Worm (Caenorhabditis elegans) whole organism, young adult: ENCODE data around the gene nhl-3.
A peak's percentile ranks its signal among the peaks of the same experiment; 100 is the strongest.

Experiments
- B0261.1 ChIP-seq: sonication (generic microtip); optimal IDR thresholded peaks from 2 replicates; lab custom pipeline; 2016; ENCODE audit warnings: mild to moderate bottlenecking, missing genetic modification characterization, moderate library complexity, missing compliant biosample characterization
- C17E4.6 ChIP-seq: fragments of 200-800 bp; sonication (Bioruptor generic); IDR thresholded peaks from 2 replicates; pipeline ENCODE4 v1.3.6; 2022; ENCODE audit warnings: missing genetic modification reagents, missing genetic modification characterization, missing compliant biosample characterization
- F22D6.2 ChIP-seq: sonication (generic microtip); optimal IDR thresholded peaks from 2 replicates; lab custom pipeline; 2016; ENCODE audit warnings: mild to moderate bottlenecking, missing genetic modification characterization, missing compliant biosample characterization
- F23B12.7 ChIP-seq: sonication (generic microtip); optimal IDR thresholded peaks from 2 replicates; lab custom pipeline; 2017; ENCODE audit warnings: missing genetic modification characterization, mild to moderate bottlenecking, missing compliant biosample characterization, antibody characterized with exemption, moderate library complexity; ENCODE audit not compliant: insufficient read depth
- K11D2.4 ChIP-seq: fragments of 200-800 bp; sonication (Bioruptor generic); IDR thresholded peaks from 2 replicates; pipeline ENCODE4 v1.3.6; 2022; ENCODE audit warnings: missing genetic modification reagents, missing genetic modification characterization, missing compliant biosample characterization
- T07F8.4 ChIP-seq: sonication (generic microtip); optimal IDR thresholded peaks from 2 replicates; lab custom pipeline; 2016; ENCODE audit warnings: mild to moderate bottlenecking, missing genetic modification characterization, moderate library complexity, missing compliant biosample characterization
- Y56A3A.18 ChIP-seq: fragments of 200-800 bp; sonication (Bioruptor generic); IDR thresholded peaks from 2 replicates; pipeline ENCODE4 v1.3.6; 2022; ENCODE audit warnings: missing genetic modification reagents, missing genetic modification characterization, missing compliant biosample characterization
- Y95B8A.8 ChIP-seq: fragments of 200-800 bp; sonication (Bioruptor generic); IDR thresholded peaks from 2 replicates; pipeline ENCODE4 v1.3.6; 2022; ENCODE audit warnings: missing genetic modification reagents, missing genetic modification characterization, missing compliant biosample characterization
- akir-1 ChIP-seq: fragments of 200-800 bp; sonication (Bioruptor generic); optimal IDR thresholded peaks from 2 replicates; lab custom pipeline; 2018; ENCODE audit warnings: mild to moderate bottlenecking, missing genetic modification characterization, moderate library complexity, missing compliant biosample characterization
- ceh-40 ChIP-seq: fragments of 200-800 bp; sonication (Bioruptor generic); IDR thresholded peaks from 2 replicates; pipeline ENCODE4 v1.3.6; 2022; ENCODE audit warnings: missing genetic modification characterization, missing compliant biosample characterization
- ceh-91 ChIP-seq: fragments of 200-800 bp; sonication (Bioruptor generic); IDR thresholded peaks from 2 replicates; pipeline ENCODE4 v1.3.6; 2022; ENCODE audit warnings: missing genetic modification reagents, missing genetic modification characterization, missing compliant biosample characterization
- dpl-1 ChIP-seq: fragments of 150-350 bp; optimal IDR thresholded peaks from 2 replicates; lab custom pipeline; 2014; ENCODE audit warnings: missing biosample characterization, missing genetic modification reagents, missing genetic modification characterization
- ekl-4 ChIP-seq: fragments of 200-800 bp; sonication (Bioruptor generic); IDR thresholded peaks from 2 replicates; pipeline ENCODE4 v1.3.6; 2022; ENCODE audit warnings: missing genetic modification reagents, missing genetic modification characterization, missing compliant biosample characterization
- ets-4 ChIP-seq: fragments of 200-800 bp; sonication (Bioruptor generic); optimal IDR thresholded peaks from 2 replicates; lab custom pipeline; 2018; ENCODE audit warnings: mild to moderate bottlenecking, missing genetic modification characterization, missing compliant biosample characterization
- fkh-3 ChIP-seq: sonication (generic microtip); optimal IDR thresholded peaks from 2 replicates; lab custom pipeline; 2016; ENCODE audit warnings: mild to moderate bottlenecking, missing genetic modification characterization, missing compliant biosample characterization
- him-1 ChIP-seq: sonication (generic microtip); optimal IDR thresholded peaks from 2 replicates; lab custom pipeline; 2016; ENCODE audit warnings: missing genotype, missing genetic modification reagents, missing genetic modification characterization, missing compliant biosample characterization
- hmg-1.2 ChIP-seq: fragments of 200-800 bp; sonication (Bioruptor generic); IDR thresholded peaks from 2 replicates; pipeline ENCODE4 v1.3.6; 2022; ENCODE audit warnings: missing genetic modification reagents, missing genetic modification characterization, missing compliant biosample characterization
- lag-1 ChIP-seq: fragments of 200-800 bp; sonication (Bioruptor generic); IDR thresholded peaks from 2 replicates; pipeline ENCODE4 v1.3.6; 2022; ENCODE audit warnings: missing genetic modification reagents, missing genetic modification characterization, missing compliant biosample characterization
- lin-40 ChIP-seq: sonication (generic microtip); optimal IDR thresholded peaks from 2 replicates; lab custom pipeline; 2016; ENCODE audit warnings: missing genetic modification characterization, mild to moderate bottlenecking, missing compliant biosample characterization, missing genotype, missing genetic modification reagents
- lsl-1 ChIP-seq: fragments of 200-800 bp; sonication (Bioruptor generic); optimal IDR thresholded peaks from 2 replicates; lab custom pipeline; 2018; ENCODE audit warnings: mild to moderate bottlenecking, missing genetic modification characterization, moderate library complexity, missing compliant biosample characterization
- lsy-27 ChIP-seq: sonication (generic microtip); optimal IDR thresholded peaks from 2 replicates; lab custom pipeline; 2017; ENCODE audit warnings: missing genetic modification characterization, mild to moderate bottlenecking, missing compliant biosample characterization, antibody characterized with exemption, missing genotype, borderline replicate concordance; ENCODE audit not compliant: insufficient read depth
- madf-6 ChIP-seq: fragments of 200-800 bp; sonication (Bioruptor generic); IDR thresholded peaks from 2 replicates; pipeline ENCODE4 v1.3.6; 2022; ENCODE audit warnings: missing genetic modification reagents, missing genetic modification characterization, missing compliant biosample characterization
- madf-8 ChIP-seq: fragments of 200-800 bp; sonication (Bioruptor generic); conservative IDR thresholded peaks from 2 replicates; pipeline ENCODE4 v1.3.6; 2022; ENCODE audit warnings: missing genetic modification reagents, missing genetic modification characterization, missing compliant biosample characterization
- mcd-1 ChIP-seq: fragments of 200-800 bp; sonication (Bioruptor generic); IDR thresholded peaks from 2 replicates; pipeline ENCODE4 v1.3.6; 2022; ENCODE audit warnings: missing genetic modification reagents, missing genetic modification characterization, missing compliant biosample characterization
- mel-28 ChIP-seq: sonication (generic microtip); optimal IDR thresholded peaks from 2 replicates; lab custom pipeline; 2016; ENCODE audit warnings: borderline replicate concordance, mild to moderate bottlenecking, missing genetic modification characterization, missing compliant biosample characterization
- nfya-1 ChIP-seq: sonication (generic microtip); optimal IDR thresholded peaks from 2 replicates; lab custom pipeline; 2017; ENCODE audit warnings: antibody characterized with exemption, missing compliant biosample characterization, missing genetic modification characterization, borderline replicate concordance; ENCODE audit not compliant: insufficient read depth
- pbrm-1 ChIP-seq: fragments of 200-800 bp; sonication (Bioruptor generic); IDR thresholded peaks from 2 replicates; pipeline ENCODE4 v1.3.6; 2022; ENCODE audit warnings: missing genetic modification reagents, missing genetic modification characterization, missing compliant biosample characterization
- pha-4 ChIP-seq: fragments of 150-350 bp; sonication (generic microtip); optimal IDR thresholded peaks from 2 replicates; lab custom pipeline; 2014; ENCODE audit warnings: missing biosample characterization, missing genetic modification reagents, missing genetic modification characterization
- repo-1 ChIP-seq: sonication (generic microtip); optimal IDR thresholded peaks from 2 replicates; lab custom pipeline; 2017; ENCODE audit warnings: mild to moderate bottlenecking, missing genetic modification characterization, missing compliant biosample characterization
- rpc-1 ChIP-seq, 2 experiments: fragments of 150-350 bp in 1 of 2; sonication (generic microtip) in 1 of 2; optimal IDR thresholded peaks; 2 replicates each; lab custom pipeline; 2014 to 2018; ENCODE audit warnings: missing biosample characterization in 1 of 2, missing genetic modification characterization in 1 of 2, missing genetic modification reagents in 1 of 2, missing genotype in 1 of 2
- sdz-38 ChIP-seq: sonication (generic microtip); optimal IDR thresholded peaks from 2 replicates; lab custom pipeline; 2016; ENCODE audit warnings: missing genotype, missing genetic modification characterization, missing compliant biosample characterization
- sea-2 ChIP-seq: fragments of 200-800 bp; sonication (Bioruptor generic); IDR thresholded peaks from 2 replicates; pipeline ENCODE4 v1.3.6; 2022; ENCODE audit warnings: missing genetic modification characterization, missing compliant biosample characterization
- somi-1 ChIP-seq: fragments of 200-800 bp; sonication (Bioruptor generic); optimal IDR thresholded peaks from 2 replicates; lab custom pipeline; 2018; ENCODE audit warnings: mild to moderate bottlenecking, missing genetic modification characterization, missing compliant biosample characterization
- unc-130 ChIP-seq: sonication (generic microtip); optimal IDR thresholded peaks from 2 replicates; lab custom pipeline; 2016; ENCODE audit warnings: missing genetic modification reagents, missing genetic modification characterization, missing compliant biosample characterization
- zim-3 ChIP-seq: sonication (generic microtip); optimal IDR thresholded peaks from 2 replicates; lab custom pipeline; 2017; ENCODE audit warnings: mild to moderate bottlenecking, missing genetic modification characterization, moderate library complexity, missing compliant biosample characterization
- ztf-18 ChIP-seq: sonication (generic microtip); optimal IDR thresholded peaks from 2 replicates; lab custom pipeline; 2016; ENCODE audit warnings: missing genotype, mild to moderate bottlenecking, missing genetic modification characterization, missing compliant biosample characterization
- ztf-22 ChIP-seq: fragments of 200-800 bp; sonication (Bioruptor generic); optimal IDR thresholded peaks from 2 replicates; lab custom pipeline; 2018; ENCODE audit warnings: mild to moderate bottlenecking, missing genetic modification characterization, moderate library complexity, missing compliant biosample characterization

The nhl-3 gene

DNA sequence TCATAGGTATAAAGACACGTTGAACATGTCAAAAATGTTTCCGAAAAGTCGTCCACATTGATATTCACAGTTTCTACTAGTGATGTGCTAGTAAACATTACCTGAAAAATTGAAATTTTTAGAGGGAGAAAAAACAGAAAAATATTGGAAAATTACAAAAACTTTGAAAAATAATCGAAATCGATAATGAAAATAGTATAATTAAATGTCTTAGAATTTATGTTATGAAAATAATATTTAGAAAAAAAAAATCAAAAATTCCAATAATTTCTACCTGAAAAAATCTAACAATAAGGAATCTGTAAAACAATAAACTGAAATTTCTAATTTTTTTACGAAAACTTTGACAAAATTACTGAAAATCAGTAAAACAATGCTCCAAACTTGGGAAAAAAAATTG is at the start of gene nhl-3:
nhl-3 (minus strand) TSS at position 101 of the 400 bp plus-strand sequence.
- TF ChIP-seq lin-40 (no peak), B0261.1 (no peak), T07F8.4 (no peak), madf-6 (GFP tag; lab: Robert Waterston, UW) (no peak), nfya-1 (tag; lab: Kevin White, UChicago) (no peak), somi-1 (GFP tag; lab: Kevin White, UChicago) (no peak), pha-4 (tag; lab: Kevin White, UChicago) (no peak), lag-1 (no peak), C17E4.6 (GFP tag; lab: Robert Waterston, UW) (no peak), akir-1 (GFP tag; lab: Kevin White, UChicago) (no peak), sdz-38 (tag; lab: Kevin White, UChicago) (no peak), repo-1 (tag; lab: Kevin White, UChicago) (no peak), mcd-1 (GFP tag; lab: Robert Waterston, UW) (no peak), unc-130 (GFP tag; lab: Kevin White, UChicago) (no peak), ceh-91 (GFP tag; lab: Robert Waterston, UW) (no peak), lsy-27 (tag; lab: Kevin White, UChicago) (no peak), madf-8 (GFP tag; lab: Robert Waterston, UW) (no peak), K11D2.4 (GFP tag; lab: Robert Waterston, UW) (no peak), mel-28 (tag; lab: Kevin White, UChicago) (no peak), fkh-3 (tag; lab: Kevin White, UChicago) (no peak)

DNA sequence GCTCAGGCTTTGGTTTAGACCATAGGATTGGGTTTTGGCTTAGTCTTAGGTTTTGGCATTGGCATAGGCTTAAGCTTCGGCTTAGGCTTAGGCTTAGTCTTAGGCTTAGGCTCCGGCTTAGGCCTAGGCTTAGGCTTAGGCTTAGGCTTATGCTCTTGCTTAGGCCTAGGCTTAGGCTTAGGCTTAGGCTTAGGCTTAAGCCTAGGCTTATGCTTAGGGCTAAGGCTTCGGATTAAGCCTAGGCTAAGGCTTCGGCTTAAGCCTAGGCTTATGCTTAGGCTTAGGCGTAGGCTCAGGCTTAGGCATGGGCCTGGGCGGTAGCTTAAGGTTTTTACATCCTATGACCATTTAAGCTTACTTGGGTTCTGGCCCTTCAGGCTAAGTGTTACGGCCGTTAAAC is 49.4 kb upstream of the nhl-3 start:
- no peak for TF ChIP-seq lag-1
- no peak for TF ChIP-seq ekl-4 (GFP tag; lab: Robert Waterston, UW)
- no peak for TF ChIP-seq pbrm-1 (GFP tag; lab: Robert Waterston, UW)
- TF ChIP-seq ets-4 (GFP tag; lab: Kevin White, UChicago), result no peak
- TF ChIP-seq F22D6.2 (tag; lab: Kevin White, UChicago), result no peak

DNA sequence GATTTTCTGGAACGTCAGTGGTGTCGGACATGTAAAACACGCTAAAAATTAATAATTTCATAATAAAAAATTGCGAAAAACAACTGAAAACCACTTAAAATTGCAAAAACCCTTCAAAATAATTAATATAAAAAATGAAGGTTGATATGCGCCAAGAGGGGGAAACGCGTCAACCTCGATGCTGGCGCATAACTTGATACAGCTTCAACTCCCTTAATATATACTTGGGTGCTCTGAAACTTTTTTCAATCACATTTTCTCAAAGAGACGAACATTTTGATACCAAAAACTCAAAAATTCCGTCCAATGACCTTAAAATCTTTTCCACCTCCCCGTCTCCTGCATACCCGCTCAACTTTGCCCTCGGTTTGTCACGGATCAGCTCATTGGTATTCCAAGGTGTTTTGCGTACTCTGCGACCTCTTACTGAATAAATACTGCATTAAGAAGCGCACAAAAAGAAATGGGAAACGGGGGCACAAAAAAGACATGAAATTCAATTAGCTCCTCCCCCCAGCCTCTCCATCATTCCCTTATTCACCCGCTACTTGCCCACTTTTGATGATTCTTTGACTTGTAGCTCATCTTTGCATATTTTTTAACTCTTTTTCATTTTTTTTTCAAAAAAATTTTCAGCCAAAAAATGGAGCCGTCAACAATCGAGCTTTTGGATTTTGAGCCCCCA is 48.5 kb upstream of the nhl-3 start, which contains the start of the genes K07E8.7 and frpr-14:
K07E8.7 (minus strand) TSS at position 47 of the 685 bp plus-strand sequence.
frpr-14 (plus strand) TSS at position 635 of the 685 bp plus-strand sequence.
- TF ChIP-seq lsl-1 (GFP tag; lab: Kevin White, UChicago) (peak; percentile 4), mcd-1 (GFP tag; lab: Robert Waterston, UW) (peak; percentile 54; the same call in 1 of the 2 replicates), ceh-40 (no peak), F23B12.7 (peak; percentile 33), ztf-18 (peak; percentile 92), hmg-1.2 (GFP tag; lab: Robert Waterston, UW) (0 out of 2 replicates have a peak, but pooled peaks have one; percentile 18)

DNA sequence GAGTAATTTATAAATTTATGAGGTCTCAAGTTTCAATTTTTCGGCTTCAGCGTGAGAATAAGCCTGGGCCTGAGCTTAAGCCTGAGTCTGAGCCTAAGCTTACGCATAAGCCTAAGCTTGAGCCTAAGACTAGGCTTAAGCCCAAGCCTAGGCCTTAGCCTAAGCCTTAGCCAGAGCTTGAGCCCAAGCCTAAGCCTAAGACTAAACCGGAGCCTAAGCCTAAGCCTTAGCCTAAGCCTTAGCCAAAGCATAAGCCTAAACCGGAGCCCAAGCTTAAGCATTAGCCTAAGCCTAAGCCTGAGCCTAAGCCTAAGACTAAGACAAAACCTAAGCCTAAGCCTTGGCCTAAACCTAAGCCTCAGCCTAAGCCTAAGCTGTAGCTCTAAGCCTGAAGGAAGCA is 41.8 kb upstream of the nhl-3 start:
- TF ChIP-seq him-1 (no peak), Y56A3A.18 (no peak), dpl-1 (no peak), Y95B8A.8 (no peak), sea-2 (GFP tag; lab: Robert Waterston, UW) (no peak), madf-6 (GFP tag; lab: Robert Waterston, UW) (no peak), zim-3 (tag; lab: Kevin White, UChicago) (no peak), ztf-22 (GFP tag; lab: Kevin White, UChicago) (no peak), rpc-1 (optimal IDR thresholded peaks at IDR 0.05; lab: Kevin White, UChicago) (no peak), rpc-1 (tag; optimal IDR thresholded peaks at IDR 0.05; lab: Kevin White, UChicago) (no peak), pha-4 (tag; lab: Kevin White, UChicago) (no peak)
